Worm (Caenorhabditis elegans): ENCODE data around the gene Y59H11AR.3.

The Y59H11AR.3 gene

ce11 chrIV:8585076-8586033 lies 9.9 kb downstream of the Y59H11AR.3 start, which contains the start of gene catp-7:
Gene catp-7 (plus strand): TSS chrIV:8585983.
- no peak for TF ChIP-seq tra-4 (tag; optimal IDR thresholded peaks at IDR 0.05)
- TF ChIP-seq scrt-1 (GFP tag; IDR thresholded peaks at IDR 0.05): no peak
- TF ChIP-seq B0310.2 (tag; optimal IDR thresholded peaks at IDR 0.05): no peak
- no peak for TF ChIP-seq tbx-37 (GFP tag; conservative IDR thresholded peaks at IDR 0.05)

DNA sequence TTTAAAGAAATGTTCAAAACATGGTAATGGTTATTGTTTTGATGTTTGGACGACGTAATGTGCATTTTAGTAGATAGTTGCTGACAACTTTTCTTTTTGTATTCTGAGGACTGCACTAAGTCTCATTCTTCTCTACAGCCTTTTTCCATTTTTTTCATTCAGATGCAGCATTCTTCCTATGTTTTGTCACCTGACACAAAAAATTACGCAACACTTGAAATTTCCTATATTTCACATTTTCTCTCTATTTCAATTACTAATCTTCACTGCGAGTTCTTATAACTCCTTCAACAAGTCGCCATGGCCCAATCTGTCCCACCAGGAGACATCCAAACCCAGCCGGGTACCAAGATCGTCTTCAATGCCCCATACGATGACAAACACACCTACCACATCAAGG lies 24.1 kb downstream of the Y59H11AR.3 start, which contains the start of gene Y59H11AM.1:
Y59H11AM.1 (plus strand) TSS at position 301 of the 400 bp plus-strand sequence.
- TF ChIP-seq flt-1 (GFP tag; IDR thresholded peaks at IDR 0.05): no peak
- TF ChIP-seq tbx-37 (GFP tag; conservative IDR thresholded peaks at IDR 0.05): no peak
- TF ChIP-seq ama-1 (optimal IDR thresholded peaks at IDR 0.05): no peak
- no peak for TF ChIP-seq B0310.2 (tag; optimal IDR thresholded peaks at IDR 0.05)

ce11 chrIV:8570719-8571118 lies 24.5 kb downstream of the Y59H11AR.3 start:
- TF ChIP-seq ama-1 (optimal IDR thresholded peaks at IDR 0.05): no peak
- no peak for TF ChIP-seq sea-1 (GFP tag; conservative IDR thresholded peaks at IDR 0.05)
- no peak for TF ChIP-seq scrt-1 (GFP tag; IDR thresholded peaks at IDR 0.05)
- TF ChIP-seq hmbx-1 (tag; optimal IDR thresholded peaks at IDR 0.05): no peak
- TF ChIP-seq aly-1 (tag; optimal IDR thresholded peaks at IDR 0.05): no peak
- TF ChIP-seq ets-7 (tag; optimal IDR thresholded peaks at IDR 0.05): no peak
- TF ChIP-seq F13C5.2 (tag; optimal IDR thresholded peaks at IDR 0.05): no peak
- TF ChIP-seq ceh-36 (tag; optimal IDR thresholded peaks at IDR 0.05): no peak
- TF ChIP-seq pes-1 (GFP tag; IDR thresholded peaks at IDR 0.05): no peak
- no peak for TF ChIP-seq hmg-4 (GFP tag; optimal IDR thresholded peaks at IDR 0.05)
- TF ChIP-seq flt-1 (GFP tag; IDR thresholded peaks at IDR 0.05): no peak
- TF ChIP-seq tbx-11 (GFP tag; IDR thresholded peaks at IDR 0.05): no peak
- TF ChIP-seq B0310.2 (tag; optimal IDR thresholded peaks at IDR 0.05): no peak
- TF ChIP-seq tbx-37 (GFP tag; conservative IDR thresholded peaks at IDR 0.05): no peak
- TF ChIP-seq hnd-1 (tag; optimal IDR thresholded peaks at IDR 0.05): no peak
- TF ChIP-seq ceh-13 (GFP tag; optimal IDR thresholded peaks at IDR 0.05): no peak
- no peak for TF ChIP-seq tra-4 (tag; optimal IDR thresholded peaks at IDR 0.05)

- TF ChIP-seq scrt-1 (GFP tag; IDR thresholded peaks at IDR 0.05) (no peak), pes-1 (GFP tag; IDR thresholded peaks at IDR 0.05) (no peak), ama-1 (optimal IDR thresholded peaks at IDR 0.05) (no peak), flt-1 (GFP tag; IDR thresholded peaks at IDR 0.05) (no peak), sea-1 (GFP tag; conservative IDR thresholded peaks at IDR 0.05) (no peak), F13C5.2 (tag; optimal IDR thresholded peaks at IDR 0.05) (no peak), hmg-4 (GFP tag; optimal IDR thresholded peaks at IDR 0.05) (no peak), tbx-11 (GFP tag; IDR thresholded peaks at IDR 0.05) (no peak), aly-1 (tag; optimal IDR thresholded peaks at IDR 0.05) (no peak), ets-7 (tag; optimal IDR thresholded peaks at IDR 0.05) (no peak), tbx-37 (GFP tag; conservative IDR thresholded peaks at IDR 0.05) (no peak), tra-4 (tag; optimal IDR thresholded peaks at IDR 0.05) (no peak), B0310.2 (tag; optimal IDR thresholded peaks at IDR 0.05) (no peak), hnd-1 (tag; optimal IDR thresholded peaks at IDR 0.05) (no peak), ceh-13 (GFP tag; optimal IDR thresholded peaks at IDR 0.05) (no peak)
Measured at ce11 chrIV:8570253-8570652, 25.0 kb downstream of the Y59H11AR.3 start, which contains the start of gene Y59H11AM.4. Gene Y59H11AM.4 (minus strand): TSS chrIV:8570353.

DNA sequence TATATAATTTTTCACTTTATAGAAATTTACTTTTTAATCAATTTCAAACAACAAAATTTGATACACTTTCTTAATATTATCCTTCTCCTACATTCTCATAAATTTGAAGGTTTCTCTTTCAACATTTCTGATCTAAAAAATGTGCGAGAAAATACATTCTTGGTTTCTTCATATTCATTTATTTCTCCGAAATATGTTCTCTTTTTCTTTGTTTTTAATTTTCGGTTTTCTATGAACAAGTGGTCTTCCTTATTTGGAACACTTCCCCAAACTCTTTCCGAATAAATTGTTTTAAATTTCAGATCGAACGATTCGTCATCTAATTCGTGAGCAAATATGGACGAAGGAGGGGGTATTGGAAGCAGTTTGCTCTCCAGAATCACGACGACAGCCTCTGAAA lies 36.1 kb downstream of the Y59H11AR.3 start, which contains the start of gene npr-22:
npr-22 (plus strand) TSS at position 301 of the 400 bp plus-strand sequence.
- no peak for TF ChIP-seq flt-1 (GFP tag; IDR thresholded peaks at IDR 0.05)
- TF ChIP-seq sea-1 (GFP tag; conservative IDR thresholded peaks at IDR 0.05): no peak
- TF ChIP-seq pes-1 (GFP tag; IDR thresholded peaks at IDR 0.05): no peak
- TF ChIP-seq tbx-37 (GFP tag; conservative IDR thresholded peaks at IDR 0.05): no peak

Measured in whole organism, early embryonic.